Fruit fly (Drosophila melanogaster) whole organism, prepupa: Measurements from ENCODE around the gene CG15876.
A peak's percentile ranks its signal among the peaks of the same experiment; 100 is the strongest.

Source experiments
- CG16779 ChIP-seq: fragments of 200-800 bp; sonication (Bioruptor generic); optimal IDR thresholded peaks from 3 replicates; lab custom pipeline; 2017; ENCODE audit warnings: missing biosample characterization, mild to moderate bottlenecking, missing genetic modification characterization
- CG6276 ChIP-seq: fragments of 200-800 bp; sonication (Bioruptor generic); optimal IDR thresholded peaks from 2 replicates; lab custom pipeline; 2017; ENCODE audit warnings: missing biosample characterization, mild to moderate bottlenecking, missing genetic modification characterization
- Eip93F ChIP-seq: fragments of 200-800 bp; sonication (Bioruptor generic); optimal IDR thresholded peaks from 2 replicates; lab custom pipeline; 2016; ENCODE audit warnings: missing biosample characterization, mild to moderate bottlenecking, missing genetic modification characterization
- Ets21C ChIP-seq: fragments of 200-800 bp; sonication (Bioruptor generic); optimal IDR thresholded peaks from 3 replicates; lab custom pipeline; 2016; ENCODE audit warnings: missing biosample characterization, missing genetic modification characterization
- Gug ChIP-seq: fragments of 200-800 bp; sonication (Bioruptor generic); IDR thresholded peaks from 2 replicates; pipeline ENCODE4 v1.3.6; 2022; ENCODE audit warnings: missing biosample characterization, missing genetic modification characterization
- OdsH ChIP-seq: fragments of 200-800 bp; sonication (Bioruptor generic); optimal IDR thresholded peaks from 3 replicates; lab custom pipeline; 2016; ENCODE audit warnings: missing biosample characterization, missing genetic modification characterization
- dac ChIP-seq: fragments of 200-800 bp; sonication (Bioruptor generic); optimal IDR thresholded peaks from 2 replicates; lab custom pipeline; 2017; ENCODE audit warnings: missing biosample characterization, mild to moderate bottlenecking, missing genetic modification characterization

DNA sequence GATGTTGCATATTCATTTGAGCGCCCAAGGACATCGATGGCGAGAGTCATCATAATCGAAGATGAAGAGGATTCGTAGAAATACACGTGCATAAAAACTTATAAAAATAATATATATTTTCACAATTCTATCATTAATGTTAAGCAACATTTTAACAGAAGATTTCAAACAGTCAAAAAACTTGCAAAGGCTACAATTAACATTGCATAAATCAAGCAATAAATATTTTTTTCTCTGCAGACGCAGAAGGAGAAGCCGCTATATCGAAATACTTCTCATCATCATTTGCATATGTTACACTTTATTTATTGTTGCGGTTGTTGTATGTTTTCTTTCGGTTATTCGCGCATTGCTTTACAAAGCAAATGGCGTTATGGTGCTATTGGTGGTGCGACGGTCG, 7.4 kb upstream of the CG15876 start:
- TF ChIP-seq OdsH (peak; percentile 33), CG16779 (tag; lab: Kevin White, UChicago) (no peak), CG6276 (GFP tag; lab: Kevin White, UChicago) (no peak), Gug (no peak), dac (no peak), Ets21C (GFP tag; lab: Kevin White, UChicago) (no peak), Eip93F (GFP tag; lab: Kevin White, UChicago) (no peak)
